Worm (Caenorhabditis elegans) whole organism, mixed stage, embryonic: ENCODE results near the gene ZC239.5.

Experiments used
- nhr-28 ChIP-seq: fragments of 150-350 bp; optimal IDR thresholded peaks from 2 replicates; lab custom pipeline; 2014; ENCODE audit warnings: missing biosample characterization, missing genetic modification characterization
- nhr-76 ChIP-seq: sonication (generic microtip); optimal IDR thresholded peaks from 2 replicates; lab custom pipeline; 2017; ENCODE audit warnings: missing biosample characterization, missing genetic modification characterization

DNA sequence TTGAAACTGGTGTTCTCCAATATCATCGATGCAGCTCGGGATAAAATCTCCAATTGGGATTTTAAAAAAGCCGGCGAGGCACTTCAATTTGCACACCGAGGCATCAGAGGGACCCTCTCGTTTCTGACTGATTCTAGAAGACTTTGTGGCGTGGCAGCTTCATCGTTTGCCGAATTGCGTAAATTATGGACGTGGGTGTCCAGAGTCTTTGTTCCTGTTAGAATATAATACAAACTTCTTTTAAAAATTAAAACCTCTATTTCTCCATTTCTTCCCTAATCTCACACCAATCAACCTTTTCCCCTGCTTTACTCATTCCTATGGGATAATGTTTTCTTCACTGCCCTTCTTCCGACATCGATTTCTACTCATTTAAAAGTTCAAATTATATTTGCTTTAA, at the start of gene ZC239.5:
- TF ChIP-seq nhr-28 (tag; lab: Kevin White, UChicago) (no peak), nhr-76 (no peak)
